Fruit fly (Drosophila melanogaster) whole organism, embryonic: ENCODE results near the gene Uba2.
A peak's percentile ranks its signal among the peaks of the same experiment; 100 is the strongest.

Experiments
- Aef1 ChIP-seq: fragments of 200-800 bp; sonication (Bioruptor generic); IDR thresholded peaks from 3 replicates; pipeline ENCODE4 v1.3.6; 2022; ENCODE audit warnings: missing biosample characterization, missing genetic modification characterization
- CG12299 ChIP-seq: fragments of 200-800 bp; sonication (Bioruptor generic); optimal IDR thresholded peaks from 2 replicates; lab custom pipeline; 2018; ENCODE audit warnings: missing biosample characterization, mild to moderate bottlenecking, missing genetic modification characterization
- CG13296 ChIP-seq: fragments of 200-800 bp; sonication (Bioruptor generic); optimal IDR thresholded peaks from 3 replicates; lab custom pipeline; 2018; ENCODE audit warnings: missing biosample characterization, mild to moderate bottlenecking, missing genetic modification characterization
- CG18476 ChIP-seq: fragments of 200-800 bp; sonication (Bioruptor generic); optimal IDR thresholded peaks from 2 replicates; lab custom pipeline; 2016; ENCODE audit warnings: missing biosample characterization, mild to moderate bottlenecking, missing genetic modification characterization
- CG18764 ChIP-seq: fragments of 200-800 bp; sonication (Bioruptor generic); optimal IDR thresholded peaks from 3 replicates; lab custom pipeline; 2016; ENCODE audit warnings: missing biosample characterization, missing genetic modification characterization
- CG2129 ChIP-seq: fragments of 200-800 bp; sonication (Bioruptor generic); IDR thresholded peaks from 2 replicates; pipeline ENCODE4 v1.3.6; 2022; ENCODE audit warnings: missing biosample characterization, missing genetic modification characterization; ENCODE audit not compliant: partially characterized antibody
- CG2712 ChIP-seq: fragments of 200-800 bp; optimal IDR thresholded peaks from 3 replicates; lab custom pipeline; 2019; ENCODE audit warnings: missing biosample characterization, mild to moderate bottlenecking, missing genetic modification characterization, moderate library complexity
- CG2875 ChIP-seq: fragments of 200-800 bp; sonication (Bioruptor generic); optimal IDR thresholded peaks from 2 replicates; lab custom pipeline; 2017; ENCODE audit warnings: missing biosample characterization, mild to moderate bottlenecking, missing genetic modification characterization, missing genetic modification reagents
- CG30431 ChIP-seq: fragments of 200-800 bp; sonication (Bioruptor generic); optimal IDR thresholded peaks from 2 replicates; lab custom pipeline; 2017; ENCODE audit warnings: missing biosample characterization, missing genetic modification characterization
- CG4360 ChIP-seq: fragments of 200-800 bp; sonication (Bioruptor generic); IDR thresholded peaks from 2 replicates; pipeline ENCODE4 v1.3.6; 2022; ENCODE audit warnings: missing biosample characterization, missing genetic modification characterization
- CG4820 ChIP-seq: fragments of 200-800 bp; sonication (Bioruptor generic); optimal IDR thresholded peaks from 3 replicates; lab custom pipeline; 2016; ENCODE audit warnings: missing biosample characterization, missing genetic modification characterization
- CG6175 ChIP-seq: fragments of 200-800 bp; sonication (Bioruptor generic); IDR thresholded peaks from 3 replicates; pipeline ENCODE4 v1.3.6; 2022; ENCODE audit warnings: missing biosample characterization, missing genetic modification characterization
- CG6654 ChIP-seq: fragments of 200-800 bp; sonication (Bioruptor generic); optimal IDR thresholded peaks from 2 replicates; lab custom pipeline; 2017; ENCODE audit warnings: missing biosample characterization, mild to moderate bottlenecking, missing genetic modification characterization
- CG6689 ChIP-seq: fragments of 200-800 bp; sonication (Bioruptor generic); IDR thresholded peaks from 2 replicates; pipeline ENCODE4 v1.3.6; 2022; ENCODE audit warnings: missing biosample characterization, missing genetic modification characterization
- CG7271 ChIP-seq: fragments of 200-800 bp; sonication (Bioruptor generic); optimal IDR thresholded peaks from 2 replicates; lab custom pipeline; 2018; ENCODE audit warnings: missing biosample characterization, mild to moderate bottlenecking, missing genetic modification characterization, moderate library complexity
- CG7745 ChIP-seq: fragments of 200-800 bp; sonication (Bioruptor generic); optimal IDR thresholded peaks from 2 replicates; lab custom pipeline; 2018; ENCODE audit warnings: missing biosample characterization, mild to moderate bottlenecking, missing genetic modification characterization, moderate library complexity
- CG7786 ChIP-seq: fragments of 200-800 bp; sonication (Bioruptor generic); optimal IDR thresholded peaks from 2 replicates; lab custom pipeline; 2016; ENCODE audit warnings: missing biosample characterization, missing genetic modification characterization
- CG7928 ChIP-seq: fragments of 200-800 bp; sonication (Bioruptor generic); optimal IDR thresholded peaks from 2 replicates; lab custom pipeline; 2017; ENCODE audit warnings: missing biosample characterization, mild to moderate bottlenecking, missing genetic modification characterization
- CG7963 ChIP-seq: fragments of 200-800 bp; sonication (Bioruptor generic); IDR thresholded peaks from 3 replicates; pipeline ENCODE4 v1.3.6; 2022; ENCODE audit warnings: missing biosample characterization, missing genetic modification characterization; ENCODE audit not compliant: partially characterized antibody
- Camta ChIP-seq: fragments of 200-800 bp; sonication (Bioruptor generic); optimal IDR thresholded peaks from 2 replicates; lab custom pipeline; 2016; ENCODE audit warnings: missing biosample characterization, missing genetic modification characterization
- Dp ChIP-seq: fragments of 200-800 bp; sonication (Bioruptor generic); optimal IDR thresholded peaks from 2 replicates; lab custom pipeline; 2018; ENCODE audit warnings: missing biosample characterization, mild to moderate bottlenecking, missing genetic modification characterization, moderate library complexity
- Ets97D ChIP-seq: fragments of 200-800 bp; sonication (Bioruptor generic); optimal IDR thresholded peaks from 3 replicates; lab custom pipeline; 2016; ENCODE audit warnings: missing biosample characterization, missing genetic modification characterization
- H15 ChIP-seq: fragments of 200-800 bp; sonication (Bioruptor generic); IDR thresholded peaks from 3 replicates; pipeline ENCODE4 v1.3.6; 2022; ENCODE audit warnings: missing biosample characterization, missing genetic modification characterization
- Hmx ChIP-seq: fragments of 200-800 bp; sonication (Bioruptor generic); optimal IDR thresholded peaks from 2 replicates; lab custom pipeline; 2016; ENCODE audit warnings: missing biosample characterization, missing genetic modification characterization
- Lhr ChIP-seq: fragments of 200-800 bp; sonication (Bioruptor generic); optimal IDR thresholded peaks from 3 replicates; lab custom pipeline; 2017; ENCODE audit warnings: mild to moderate bottlenecking, missing biosample characterization, missing genetic modification reagents, missing genetic modification characterization
- Med ChIP-seq: fragments of 200-800 bp; sonication (Bioruptor generic); peaks from one replicate; lab custom pipeline; 2016; ENCODE audit warnings: missing biosample characterization, missing genetic modification characterization, mild to moderate bottlenecking, inconsistent platforms, moderate library complexity
- Myb ChIP-seq: fragments of 200-800 bp; sonication (Bioruptor generic); optimal IDR thresholded peaks from 2 replicates; lab custom pipeline; 2016; ENCODE audit warnings: missing biosample characterization, missing genetic modification characterization
- PHDP ChIP-seq: fragments of 200-800 bp; sonication (Bioruptor generic); optimal IDR thresholded peaks from 3 replicates; lab custom pipeline; 2018; ENCODE audit warnings: missing biosample characterization, mild to moderate bottlenecking, missing genetic modification characterization, moderate library complexity
- Sox100B ChIP-seq: fragments of 200-800 bp; sonication (Bioruptor generic); optimal IDR thresholded peaks from 3 replicates; lab custom pipeline; 2018; ENCODE audit warnings: missing biosample characterization, mild to moderate bottlenecking, missing genetic modification characterization
- Vsx1 ChIP-seq: fragments of 200-800 bp; sonication (Bioruptor generic); optimal IDR thresholded peaks from 2 replicates; lab custom pipeline; 2017; ENCODE audit warnings: missing biosample characterization, mild to moderate bottlenecking, missing genetic modification characterization, missing genetic modification reagents
- aop ChIP-seq: fragments of 200-800 bp; sonication (Bioruptor generic); IDR thresholded peaks from 2 replicates; pipeline ENCODE4 v1.3.6; 2022; ENCODE audit warnings: missing biosample characterization, missing genetic modification characterization
- bbx ChIP-seq: fragments of 200-800 bp; sonication (Bioruptor generic); IDR thresholded peaks from 2 replicates; pipeline ENCODE4 v1.3.6; 2022; ENCODE audit warnings: missing biosample characterization, missing genetic modification characterization; ENCODE audit not compliant: partially characterized antibody
- cad ChIP-seq: fragments of >200 bp; optimal IDR thresholded peaks from 2 replicates; lab custom pipeline; 2017; ENCODE audit warnings: missing biosample characterization, missing genetic modification characterization
- chm ChIP-seq: fragments of 200-800 bp; sonication (Bioruptor generic); IDR thresholded peaks from 2 replicates; pipeline ENCODE4 v1.3.6; 2022; ENCODE audit warnings: missing biosample characterization, missing genetic modification characterization
- ci ChIP-seq: fragments of 200-800 bp; sonication (Bioruptor generic); IDR thresholded peaks from 3 replicates; pipeline ENCODE4 v1.3.6; 2022; ENCODE audit warnings: missing biosample characterization, missing genetic modification characterization
- da ChIP-seq: fragments of 200-800 bp; sonication (Bioruptor generic); optimal IDR thresholded peaks from 2 replicates; lab custom pipeline; 2016; ENCODE audit warnings: missing biosample characterization, missing genetic modification characterization
- dan ChIP-seq: fragments of 200-800 bp; sonication (Bioruptor generic); IDR thresholded peaks from 2 replicates; pipeline ENCODE4 v1.3.6; 2022; ENCODE audit warnings: missing biosample characterization, missing genetic modification characterization
- emc ChIP-seq: fragments of 200-800 bp; sonication (Bioruptor generic); optimal IDR thresholded peaks from 2 replicates; lab custom pipeline; 2016; ENCODE audit warnings: missing biosample characterization, missing genetic modification characterization
- esg ChIP-seq: fragments of 200-800 bp; sonication (Bioruptor generic); conservative IDR thresholded peaks from 2 replicates; pipeline ENCODE4 v1.3.6; 2022; ENCODE audit warnings: missing biosample characterization, missing genetic modification characterization
- gce ChIP-seq: fragments of 200-800 bp; sonication (Bioruptor generic); IDR thresholded peaks from 3 replicates; pipeline ENCODE4 v1.3.6; 2022; ENCODE audit warnings: missing biosample characterization, missing genetic modification characterization
- jing ChIP-seq: fragments of 200-800 bp; sonication (Bioruptor generic); optimal IDR thresholded peaks from 2 replicates; lab custom pipeline; 2018; ENCODE audit warnings: missing biosample characterization, mild to moderate bottlenecking, missing genetic modification characterization
- klu ChIP-seq: fragments of 200-800 bp; sonication (Bioruptor generic); IDR thresholded peaks from 2 replicates; pipeline ENCODE4 v1.3.6; 2022; ENCODE audit warnings: missing biosample characterization, missing genetic modification characterization
- lov ChIP-seq, 2 experiments: fragments of 200-800 bp in 1 of 2; fragments of >200 bp in 1 of 2; sonication (Bioruptor generic) in 1 of 2; IDR thresholded peaks in 1 of 2; optimal IDR thresholded peaks in 1 of 2; 2 replicates in 1 of 2; 3 replicates in 1 of 2; pipeline versions ENCODE4 v1.3.6 to Lab custom; 2017 to 2022; ENCODE audit warnings: missing biosample characterization in 1 of 2, missing genetic modification characterization in 1 of 2
- luna ChIP-seq: fragments of 200-800 bp; sonication (Bioruptor generic); optimal IDR thresholded peaks from 2 replicates; lab custom pipeline; 2016; ENCODE audit warnings: missing biosample characterization, missing genetic modification characterization
- maf-S ChIP-seq: fragments of 200-800 bp; sonication (Bioruptor generic); optimal IDR thresholded peaks from 2 replicates; lab custom pipeline; 2016; ENCODE audit warnings: missing biosample characterization, missing genetic modification characterization
- nerfin-2 ChIP-seq: fragments of 200-800 bp; sonication (Bioruptor generic); IDR thresholded peaks from 2 replicates; pipeline ENCODE4 v1.3.6; 2022; ENCODE audit warnings: missing biosample characterization, missing genetic modification characterization; ENCODE audit not compliant: partially characterized antibody
- ranshi ChIP-seq: fragments of 200-800 bp; sonication (Bioruptor generic); IDR thresholded peaks from 2 replicates; pipeline ENCODE4 v1.3.6; 2022; ENCODE audit warnings: missing biosample characterization, missing genetic modification characterization
- ro ChIP-seq: fragments of 200-800 bp; sonication (Bioruptor generic); IDR thresholded peaks from 2 replicates; pipeline ENCODE4 v1.3.6; 2022; ENCODE audit warnings: missing biosample characterization, missing genetic modification characterization
- sob ChIP-seq: fragments of 200-800 bp; sonication (Bioruptor generic); IDR thresholded peaks from 2 replicates; pipeline ENCODE4 v1.3.6; 2022; ENCODE audit warnings: missing biosample characterization, missing genetic modification characterization
- ttk ChIP-seq: fragments of 200-800 bp; sonication (Bioruptor generic); IDR thresholded peaks from 2 replicates; pipeline ENCODE4 v2.1.2; 2022; ENCODE audit warnings: missing biosample characterization, missing genetic modification characterization

Gene Uba2

DNA sequence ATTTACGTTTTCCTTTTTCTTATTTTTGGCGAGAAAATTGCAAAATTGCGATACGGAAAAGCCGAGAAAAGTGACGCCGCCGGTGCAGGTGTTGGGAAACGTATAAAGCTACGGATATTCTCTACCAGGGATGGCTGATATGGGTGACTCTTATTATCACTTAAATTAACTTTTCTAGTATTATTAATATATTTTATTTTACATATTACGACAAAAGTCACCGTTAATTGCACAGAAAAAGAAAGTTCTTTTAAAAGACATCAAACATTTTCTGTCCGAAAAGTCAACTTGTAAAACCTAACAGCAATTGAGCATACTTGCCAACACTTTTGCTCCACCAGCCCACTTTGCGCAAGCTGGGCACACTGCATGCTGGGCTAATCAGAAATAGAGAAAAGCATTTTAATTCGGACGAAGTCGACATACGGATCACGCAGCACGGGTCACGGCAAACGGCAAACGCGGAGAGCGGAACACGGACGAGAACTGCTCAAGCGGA, at the start of gene Uba2, which contains the start of gene Cds (continued):
- TF ChIP-seq Sox100B (GFP tag; lab: Kevin White, UChicago) (peak; percentile 90), cad (no peak), Vsx1 (GFP tag; lab: Kevin White, UChicago) (peak; percentile 99), Dp (peak; percentile 38), Ets97D (peak; percentile 77), CG6654 (GFP tag; lab: Kevin White, UChicago) (peak; percentile 74), H15 (peak; percentile 78; the same call in 2 of the 3 replicates), maf-S (peak; percentile 54), CG7963 (GFP tag; lab: Robert Waterston, UW) (no peak), jing (GFP tag; lab: Kevin White, UChicago) (no peak), chm (GFP tag; lab: Robert Waterston, UW) (peak; percentile 77), CG7745 (no peak), emc (GFP tag; lab: Kevin White, UChicago) (peak; percentile 53), Hmx (GFP tag; lab: Kevin White, UChicago) (peak; percentile 0), da (GFP tag; lab: Kevin White, UChicago) (no peak), Aef1 (GFP tag; lab: Robert Waterston, UW) (peak; percentile 88), luna (GFP tag; lab: Kevin White, UChicago) (peak; percentile 63), PHDP (tag; lab: Kevin White, UChicago) (peak; percentile 95), sob (GFP tag; lab: Robert Waterston, UW) (peak; percentile 96), bbx (GFP tag; lab: Robert Waterston, UW) (peak; percentile 57; the same call in 1 of the 2 replicates), CG4360 (GFP tag; lab: Robert Waterston, UW) (peak; percentile 37; the same call in 1 of the 2 replicates), nerfin-2 (GFP tag; lab: Robert Waterston, UW) (no peak), CG6689 (GFP tag; lab: Robert Waterston, UW) (peak; percentile 90), CG12299 (tag; lab: Kevin White, UChicago) (peak; percentile 87), ro (peak; percentile 65), Med (peak; percentile 97), ttk (GFP tag; lab: Robert Waterston, UW) (peak; percentile 87), CG18476 (peak; percentile 86), dan (GFP tag; lab: Robert Waterston, UW) (peak; percentile 54; the same call in 1 of the 2 replicates), CG7928 (peak; percentile 92), CG7271 (tag; lab: Kevin White, UChicago) (peak; percentile 74), lov (optimal IDR thresholded peaks at IDR 0.05; lab: Kevin White, UChicago) (no peak), lov (GFP tag; IDR thresholded peaks at IDR 0.05; lab: Robert Waterston, UW) (peak; percentile 77), CG7786 (GFP tag; lab: Kevin White, UChicago) (peak; percentile 66), Myb (GFP tag; lab: Kevin White, UChicago) (peak; percentile 19), gce (0 out of 3 replicates have a peak, but pooled peaks have one; percentile 32), klu (GFP tag; lab: Robert Waterston, UW) (peak; percentile 88), esg (GFP tag; lab: Robert Waterston, UW) (peak; percentile 85), CG18764 (GFP tag; lab: Kevin White, UChicago) (peak; percentile 91), CG6175 (GFP tag; lab: Robert Waterston, UW) (peak; percentile 77), Camta (GFP tag; lab: Kevin White, UChicago) (peak; percentile 64), ranshi (peak; percentile 89), Lhr (GFP tag; lab: Kevin White, UChicago) (peak; percentile 83), CG2712 (tag; lab: Kevin White, UChicago) (peak; percentile 94), CG4820 (GFP tag; lab: Kevin White, UChicago) (peak; percentile 88), CG2129 (GFP tag; lab: Robert Waterston, UW) (no peak), ci (GFP tag; lab: Robert Waterston, UW) (peak; percentile 90), CG13296 (GFP tag; lab: Kevin White, UChicago) (peak; percentile 93), CG2875 (peak; percentile 80), aop (no peak), CG30431 (GFP tag; lab: Kevin White, UChicago) (peak; percentile 81)
